Worm (Caenorhabditis elegans): ENCODE results near the gene ZC262.2.

DNA sequence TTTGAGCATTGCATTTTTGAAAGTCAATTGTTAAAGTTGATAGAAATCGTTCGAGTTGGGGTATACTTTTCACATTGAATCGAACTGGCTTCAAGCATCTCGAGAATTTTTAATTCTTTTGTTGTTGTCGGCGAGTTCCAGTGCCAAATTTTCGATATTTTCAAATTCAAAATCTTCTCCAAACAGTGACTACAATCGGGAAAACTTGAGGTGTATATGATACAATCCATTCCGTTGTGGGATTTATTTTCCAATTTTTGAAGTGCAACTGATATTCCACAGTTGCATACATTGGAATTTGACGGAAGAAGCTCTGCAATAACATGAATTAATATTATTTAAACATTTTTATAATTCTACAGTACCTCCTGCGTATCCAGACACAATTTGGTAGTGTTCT is 26.0 kb upstream of the ZC262.2 start:
- TF ChIP-seq sox-4 (tag; optimal IDR thresholded peaks at IDR 0.05), result no peak
- no peak for TF ChIP-seq ceh-9 (tag; optimal IDR thresholded peaks at IDR 0.05)
- no peak for TF ChIP-seq pqm-1 (tag; optimal IDR thresholded peaks at IDR 0.05)
- no peak for TF ChIP-seq C08G9.2 (tag; optimal IDR thresholded peaks at IDR 0.05)
- no peak for TF ChIP-seq ceh-18 (tag; optimal IDR thresholded peaks at IDR 0.05)
- no peak for TF ChIP-seq fkh-10 (GFP tag; optimal IDR thresholded peaks at IDR 0.05)
- TF ChIP-seq lim-6 (tag; optimal IDR thresholded peaks at IDR 0.05), result no peak

Data from whole organism, late embryonic.